Worm (Caenorhabditis elegans) whole organism, young adult: ENCODE measurements around the gene sid-1.

Experiments used
- B0035.1 ChIP-seq: sonication (generic microtip); optimal IDR thresholded peaks from 2 replicates; lab custom pipeline; 2016; ENCODE audit warnings: missing genetic modification characterization, mild to moderate bottlenecking, missing compliant biosample characterization, missing genotype, missing genetic modification reagents
- D2030.7 ChIP-seq: fragments of 200-800 bp; sonication (Bioruptor generic); IDR thresholded peaks from 2 replicates; pipeline ENCODE4 v1.3.6; 2022; ENCODE audit warnings: missing genetic modification reagents, missing genetic modification characterization, missing compliant biosample characterization
- F22D6.2 ChIP-seq: sonication (generic microtip); optimal IDR thresholded peaks from 2 replicates; lab custom pipeline; 2016; ENCODE audit warnings: mild to moderate bottlenecking, missing genetic modification characterization, missing compliant biosample characterization
- F23B12.7 ChIP-seq: sonication (generic microtip); optimal IDR thresholded peaks from 2 replicates; lab custom pipeline; 2017; ENCODE audit warnings: missing genetic modification characterization, mild to moderate bottlenecking, missing compliant biosample characterization, antibody characterized with exemption, moderate library complexity; ENCODE audit not compliant: insufficient read depth
- F39B2.1 ChIP-seq: fragments of 200-800 bp; sonication (Bioruptor generic); IDR thresholded peaks from 2 replicates; pipeline ENCODE4 v1.3.6; 2022; ENCODE audit warnings: missing genetic modification reagents, missing genetic modification characterization, missing compliant biosample characterization
- K12H6.12 ChIP-seq: fragments of 200-800 bp; sonication (Bioruptor generic); optimal IDR thresholded peaks from 2 replicates; lab custom pipeline; 2018; ENCODE audit warnings: mild to moderate bottlenecking, missing genetic modification characterization, missing compliant biosample characterization
- Y95B8A.8 ChIP-seq: fragments of 200-800 bp; sonication (Bioruptor generic); IDR thresholded peaks from 2 replicates; pipeline ENCODE4 v1.3.6; 2022; ENCODE audit warnings: missing genetic modification reagents, missing genetic modification characterization, missing compliant biosample characterization
- atf-7 ChIP-seq: sonication (generic microtip); optimal IDR thresholded peaks from 2 replicates; lab custom pipeline; 2017; ENCODE audit warnings: mild to moderate bottlenecking, missing genetic modification characterization, missing compliant biosample characterization
- cebp-1 ChIP-seq, 2 experiments: fragments of 200-800 bp in 1 of 2; sonication (Bioruptor generic) in 1 of 2; sonication (generic microtip) in 1 of 2; IDR thresholded peaks in 1 of 2; optimal IDR thresholded peaks in 1 of 2; 2 replicates each; pipeline versions ENCODE4 v1.3.6 to Lab custom; 2017 to 2022; ENCODE audit warnings: missing compliant biosample characterization in 2 of 2, missing genetic modification characterization in 2 of 2, mild to moderate bottlenecking in 1 of 2, missing genetic modification reagents in 1 of 2, moderate library complexity in 1 of 2
- cebp-2 ChIP-seq: fragments of 200-800 bp; sonication (Bioruptor generic); IDR thresholded peaks from 2 replicates; pipeline ENCODE4 v1.3.6; 2022; ENCODE audit warnings: missing genetic modification characterization, missing compliant biosample characterization
- ceh-40 ChIP-seq: fragments of 200-800 bp; sonication (Bioruptor generic); IDR thresholded peaks from 2 replicates; pipeline ENCODE4 v1.3.6; 2022; ENCODE audit warnings: missing genetic modification characterization, missing compliant biosample characterization
- ceh-58 ChIP-seq: fragments of 200-800 bp; sonication (Bioruptor generic); IDR thresholded peaks from 2 replicates; pipeline ENCODE4 v1.3.6; 2022; ENCODE audit warnings: missing genetic modification characterization, missing compliant biosample characterization
- chd-7 ChIP-seq: sonication (generic microtip); optimal IDR thresholded peaks from 2 replicates; lab custom pipeline; 2016; ENCODE audit warnings: mild to moderate bottlenecking, missing genetic modification characterization, moderate library complexity, missing compliant biosample characterization
- die-1 ChIP-seq: sonication (generic microtip); optimal IDR thresholded peaks from 2 replicates; lab custom pipeline; 2016; ENCODE audit warnings: missing genotype, mild to moderate bottlenecking, missing genetic modification characterization, missing compliant biosample characterization
- dox-1 ChIP-seq: fragments of 200-800 bp; sonication (Bioruptor generic); IDR thresholded peaks from 2 replicates; pipeline ENCODE4 v1.3.6; 2022; ENCODE audit warnings: missing genetic modification reagents, missing genetic modification characterization, missing compliant biosample characterization
- ekl-4 ChIP-seq: fragments of 200-800 bp; sonication (Bioruptor generic); IDR thresholded peaks from 2 replicates; pipeline ENCODE4 v1.3.6; 2022; ENCODE audit warnings: missing genetic modification reagents, missing genetic modification characterization, missing compliant biosample characterization
- hlh-12 ChIP-seq: sonication (generic microtip); optimal IDR thresholded peaks from 2 replicates; lab custom pipeline; 2016; ENCODE audit warnings: missing genetic modification characterization, missing compliant biosample characterization
- hlh-26 ChIP-seq: fragments of 200-800 bp; sonication (Bioruptor generic); conservative IDR thresholded peaks from 2 replicates; pipeline ENCODE4 v1.3.6; 2022; ENCODE audit warnings: missing genetic modification reagents, missing genetic modification characterization, missing compliant biosample characterization
- hmg-20 ChIP-seq: fragments of 200-800 bp; sonication (Bioruptor generic); IDR thresholded peaks from 2 replicates; pipeline ENCODE4 v1.3.6; 2022; ENCODE audit warnings: missing genetic modification reagents, missing genetic modification characterization, missing compliant biosample characterization
- lin-26 ChIP-seq: fragments of 200-800 bp; sonication (Bioruptor generic); IDR thresholded peaks from 2 replicates; pipeline ENCODE4 v1.3.6; 2022; ENCODE audit warnings: missing genetic modification reagents, missing genetic modification characterization, missing compliant biosample characterization
- lin-40 ChIP-seq: sonication (generic microtip); optimal IDR thresholded peaks from 2 replicates; lab custom pipeline; 2016; ENCODE audit warnings: missing genetic modification characterization, mild to moderate bottlenecking, missing compliant biosample characterization, missing genotype, missing genetic modification reagents
- lir-1 ChIP-seq: fragments of 200-800 bp; sonication (Bioruptor generic); conservative IDR thresholded peaks from 2 replicates; pipeline ENCODE4 v1.3.6; 2022; ENCODE audit warnings: missing genetic modification reagents, missing genetic modification characterization, missing compliant biosample characterization
- lsl-1 ChIP-seq: fragments of 200-800 bp; sonication (Bioruptor generic); optimal IDR thresholded peaks from 2 replicates; lab custom pipeline; 2018; ENCODE audit warnings: mild to moderate bottlenecking, missing genetic modification characterization, moderate library complexity, missing compliant biosample characterization
- madf-10 ChIP-seq: sonication (generic microtip); optimal IDR thresholded peaks from 2 replicates; lab custom pipeline; 2016; ENCODE audit warnings: mild to moderate bottlenecking, missing genetic modification characterization, missing compliant biosample characterization
- madf-6 ChIP-seq: fragments of 200-800 bp; sonication (Bioruptor generic); IDR thresholded peaks from 2 replicates; pipeline ENCODE4 v1.3.6; 2022; ENCODE audit warnings: missing genetic modification reagents, missing genetic modification characterization, missing compliant biosample characterization
- repo-1 ChIP-seq: sonication (generic microtip); optimal IDR thresholded peaks from 2 replicates; lab custom pipeline; 2017; ENCODE audit warnings: mild to moderate bottlenecking, missing genetic modification characterization, missing compliant biosample characterization
- sdz-38 ChIP-seq: sonication (generic microtip); optimal IDR thresholded peaks from 2 replicates; lab custom pipeline; 2016; ENCODE audit warnings: missing genotype, missing genetic modification characterization, missing compliant biosample characterization
- snpc-4 ChIP-seq, 5 experiments: fragments of 150-350 bp in 1 of 5; sonication (generic microtip) in 4 of 5; optimal IDR thresholded peaks; 2 replicates each; lab custom pipeline; 2014 to 2018; ENCODE audit warnings: missing genetic modification characterization in 5 of 5, missing biosample characterization in 3 of 5, antibody characterized with exemption in 2 of 5, mild to moderate bottlenecking in 2 of 5, missing compliant biosample characterization in 2 of 5, missing genotype in 2 of 5, moderate library complexity in 2 of 5, missing genetic modification reagents in 1 of 5
- tbx-9 ChIP-seq: sonication (generic microtip); optimal IDR thresholded peaks from 2 replicates; lab custom pipeline; 2016; ENCODE audit warnings: borderline replicate concordance, missing genetic modification characterization, inconsistent platforms, missing compliant biosample characterization
- unc-130 ChIP-seq: sonication (generic microtip); optimal IDR thresholded peaks from 2 replicates; lab custom pipeline; 2016; ENCODE audit warnings: missing genetic modification reagents, missing genetic modification characterization, missing compliant biosample characterization
- zfh-2 ChIP-seq: fragments of 200-800 bp; sonication (Bioruptor generic); conservative IDR thresholded peaks from 2 replicates; pipeline ENCODE4 v1.3.6; 2022; ENCODE audit warnings: missing genetic modification reagents, missing genetic modification characterization, missing compliant biosample characterization
- ztf-18 ChIP-seq: sonication (generic microtip); optimal IDR thresholded peaks from 2 replicates; lab custom pipeline; 2016; ENCODE audit warnings: missing genotype, mild to moderate bottlenecking, missing genetic modification characterization, missing compliant biosample characterization
- ztf-22 ChIP-seq: fragments of 200-800 bp; sonication (Bioruptor generic); optimal IDR thresholded peaks from 2 replicates; lab custom pipeline; 2018; ENCODE audit warnings: mild to moderate bottlenecking, missing genetic modification characterization, moderate library complexity, missing compliant biosample characterization
- ztf-26 ChIP-seq: sonication (generic microtip); optimal IDR thresholded peaks from 2 replicates; lab custom pipeline; 2017; ENCODE audit warnings: missing genetic modification characterization, missing compliant biosample characterization

sid-1 gene

DNA sequence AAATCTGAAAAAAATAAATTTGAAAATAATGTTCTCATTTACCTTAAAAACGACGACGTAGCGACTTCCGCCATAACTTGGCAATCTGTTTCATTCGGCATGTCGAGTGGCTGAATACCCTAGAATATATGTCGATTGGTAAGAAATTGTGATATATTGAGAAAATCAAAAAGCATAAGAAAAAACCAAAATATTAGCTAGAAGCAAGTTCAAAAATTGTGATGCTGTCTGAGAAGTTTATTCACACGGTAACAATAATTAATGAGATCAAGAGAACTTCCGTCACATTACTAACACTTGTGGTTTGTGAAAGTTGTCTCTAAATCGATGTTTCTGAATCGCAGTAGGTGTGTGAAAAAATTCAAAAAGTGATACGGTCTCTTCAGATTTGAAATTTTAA is 17.8 kb upstream of the sid-1 start, which contains the start of gene srab-1:
srab-1 (minus strand) TSS at position 101 of the 400 bp plus-strand sequence.
- TF ChIP-seq F22D6.2 (tag; lab: Kevin White, UChicago) (no peak), lin-40 (tag; lab: Kevin White, UChicago) (no peak)
- TF ChIP-seq, all 124 proteins: peak for 0

DNA sequence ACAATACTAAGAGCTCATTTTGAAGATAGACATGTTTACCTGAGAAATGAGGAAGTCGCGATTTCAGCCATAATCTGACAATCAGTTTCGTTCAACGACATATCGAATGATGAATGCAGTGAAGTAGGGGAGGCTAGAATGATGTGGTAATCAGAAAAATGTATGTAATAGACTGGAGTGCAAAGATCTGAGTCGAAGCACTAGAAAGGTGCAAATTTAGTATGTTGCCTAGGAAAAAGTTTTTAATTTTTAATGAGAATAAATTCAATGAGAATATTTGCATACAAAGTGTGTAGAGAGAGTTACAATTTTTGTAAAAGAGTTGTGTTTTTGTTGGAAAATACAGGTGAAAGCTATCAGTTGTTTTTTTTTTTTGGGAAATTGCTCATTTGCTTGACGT is 14.8 kb upstream of the sid-1 start, which contains the start of gene srab-2:
srab-2 (minus strand) TSS at position 101 of the 400 bp plus-strand sequence.
- no peak for TF ChIP-seq ceh-40 (GFP tag; lab: Robert Waterston, UW)

DNA sequence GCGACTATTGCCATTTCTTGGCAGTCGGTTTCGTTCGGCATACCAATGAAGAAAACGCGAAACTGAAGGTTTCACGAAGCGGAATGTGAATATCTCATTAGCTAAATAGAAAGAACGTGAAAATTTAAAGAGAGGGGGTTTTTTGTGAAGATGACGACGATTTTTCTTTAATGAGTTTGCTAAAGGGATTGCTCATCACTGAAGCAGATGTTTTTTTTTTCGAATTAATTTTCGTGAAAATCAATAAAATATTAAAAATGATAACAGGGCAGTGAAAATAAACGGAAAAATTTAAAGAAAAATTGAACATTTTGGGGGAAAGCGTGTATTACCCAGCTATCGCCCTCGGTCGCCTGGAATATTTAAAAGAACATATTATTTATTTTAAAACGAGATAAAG is 12.0 kb upstream of the sid-1 start, which contains the start of gene srab-3:
srab-3 (minus strand) TSS at position 101 of the 400 bp plus-strand sequence.
- TF ChIP-seq cebp-1 (GFP tag; IDR thresholded peaks at IDR 0.05; lab: Robert Waterston, UW) (no peak), cebp-1 (tag; optimal IDR thresholded peaks at IDR 0.05; lab: Kevin White, UChicago) (no peak), hmg-20 (no peak), dox-1 (GFP tag; lab: Robert Waterston, UW) (no peak), die-1 (tag; lab: Kevin White, UChicago) (no peak), Y95B8A.8 (GFP tag; lab: Robert Waterston, UW) (no peak), ztf-22 (GFP tag; lab: Kevin White, UChicago) (no peak), F23B12.7 (tag; lab: Kevin White, UChicago) (no peak), ztf-26 (tag; lab: Kevin White, UChicago) (no peak), chd-7 (tag; lab: Kevin White, UChicago) (no peak), ztf-18 (tag; lab: Kevin White, UChicago) (no peak), lir-1 (no peak), hlh-26 (GFP tag; lab: Robert Waterston, UW) (no peak), snpc-4 (GFP tag; optimal IDR thresholded peaks at IDR 0.05; lab: Kevin White, UChicago) (no peak), snpc-4 (tag; optimal IDR thresholded peaks at IDR 0.05; lab: Kevin White, UChicago) (no peak), B0035.1 (tag; lab: Kevin White, UChicago) (no peak)
- TF ChIP-seq, all 124 proteins: peak for 0

DNA sequence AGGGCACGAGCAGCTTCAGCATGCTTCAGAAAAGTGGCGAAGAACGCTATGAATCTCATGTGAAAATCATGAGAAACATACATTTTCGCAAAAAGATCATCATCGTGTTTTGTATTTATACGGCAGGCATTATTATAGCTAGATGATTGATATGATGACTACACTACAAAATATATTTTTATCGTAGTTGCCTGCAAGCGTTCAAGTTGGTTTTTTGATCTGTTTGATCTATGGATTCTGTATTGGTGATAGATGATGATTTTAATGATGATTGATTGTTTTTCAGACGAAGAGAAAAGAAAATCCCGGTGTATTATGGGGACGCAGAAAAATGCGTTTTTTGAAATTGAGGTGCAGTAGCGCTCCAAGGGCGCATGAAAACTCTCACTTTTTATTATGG is 9.1 kb upstream of the sid-1 start, which contains the start of gene ugt-63:
ugt-63 (minus strand) TSS at position 89 of the 400 bp plus-strand sequence.
- no peak for TF ChIP-seq K12H6.12 (tag; lab: Kevin White, UChicago)
- TF ChIP-seq ceh-58 (GFP tag; lab: Robert Waterston, UW): 0 out of 2 replicates have a peak, but pooled peaks have one; percentile 18

DNA sequence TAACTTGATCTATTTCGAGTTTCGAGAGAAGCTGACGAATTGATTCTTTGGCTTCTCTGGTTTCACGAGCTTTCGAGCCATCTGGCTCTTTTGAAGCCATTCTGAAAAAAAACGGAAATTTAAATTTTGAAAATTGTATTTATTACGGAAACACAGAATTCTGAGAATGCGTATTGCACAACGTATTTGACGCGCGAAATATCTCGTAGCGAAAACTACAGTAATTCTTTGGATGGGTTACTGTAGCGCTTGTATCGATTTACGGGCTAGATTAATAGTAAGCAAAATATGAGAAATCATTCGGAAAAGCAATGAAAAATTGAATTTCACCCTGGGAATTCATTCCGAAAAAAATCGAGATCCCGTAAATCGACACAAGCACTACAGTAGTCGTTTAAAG is 6.1 kb upstream of the sid-1 start, which contains the start of gene C04F5.8:
C04F5.8 (minus strand) TSS at position 101 of the 400 bp plus-strand sequence.
- peak; percentile 38 for TF ChIP-seq lsl-1 (GFP tag; lab: Kevin White, UChicago)
- no peak for TF ChIP-seq ekl-4

DNA sequence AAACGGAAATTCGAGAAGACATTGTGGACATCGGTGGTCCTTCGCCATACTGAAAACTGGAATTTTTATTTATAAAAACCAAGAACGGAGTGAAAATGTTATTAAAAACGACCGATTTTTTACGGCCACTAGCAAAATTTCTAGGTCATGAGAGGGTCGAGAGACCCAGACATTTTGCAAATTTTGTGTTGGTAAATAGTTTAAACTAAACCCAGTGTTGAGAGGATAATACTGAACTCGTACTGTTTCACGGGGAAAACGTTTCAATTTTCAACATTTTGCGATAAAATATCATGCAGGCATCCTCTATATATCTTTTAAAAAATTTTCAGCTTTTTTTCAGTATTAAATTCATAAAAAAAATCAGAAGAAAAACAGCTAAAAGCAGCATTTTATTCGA is 661 bp upstream of the sid-1 start, which contains the start of gene C04F5.9:
C04F5.9 (minus strand) TSS at position 101 of the 400 bp plus-strand sequence.
- TF ChIP-seq lsl-1 (GFP tag; lab: Kevin White, UChicago) (no peak), cebp-2 (GFP tag; lab: Robert Waterston, UW) (no peak)

DNA sequence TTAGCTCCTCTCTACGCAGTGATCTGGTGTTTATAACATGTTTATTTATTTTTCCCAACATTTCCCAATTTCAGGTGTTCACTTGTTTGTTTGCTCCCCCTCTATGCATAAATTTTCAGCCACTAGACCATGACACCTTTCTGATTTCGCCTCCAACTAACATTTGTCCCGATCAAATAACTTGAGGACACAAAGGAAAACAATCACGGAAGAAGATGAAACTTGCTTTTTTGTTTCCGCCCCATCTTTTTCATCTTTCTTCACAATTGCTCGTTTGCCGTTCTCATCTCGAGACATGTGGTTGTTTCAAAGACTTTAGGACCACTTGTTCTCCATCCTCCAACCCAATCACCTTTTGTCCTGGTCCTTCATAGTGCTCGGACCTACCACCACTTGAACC is 7.0 kb downstream of the sid-1 start, which contains the start of gene F14F9.5:
F14F9.5 (plus strand) TSS at position 301 of the 400 bp plus-strand sequence.
- TF ChIP-seq lin-40 (tag; lab: Kevin White, UChicago) (no peak), F39B2.1 (no peak)

DNA sequence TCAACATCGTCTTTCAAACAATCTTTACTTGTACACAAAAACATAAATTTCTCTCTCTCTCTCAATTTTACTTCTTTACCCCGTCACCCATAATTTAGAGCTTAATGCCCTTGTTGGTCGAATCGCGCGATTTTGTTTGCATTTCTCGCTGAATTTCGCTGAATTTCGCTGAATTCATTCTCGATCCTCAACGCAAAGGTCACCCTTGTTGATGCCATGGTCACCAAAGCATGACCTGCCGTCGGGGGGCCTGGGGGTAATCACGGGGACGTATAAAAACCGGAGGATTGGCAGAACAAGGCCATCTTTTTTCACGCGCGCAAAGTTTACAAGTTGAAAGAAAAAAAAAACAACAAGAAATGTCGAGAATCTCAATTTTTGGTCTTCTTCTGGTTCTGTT is 10.2 kb downstream of the sid-1 start, which contains the start of gene F14F9.8:
F14F9.8 (plus strand) TSS at position 301 of the 400 bp plus-strand sequence.
- no peak for TF ChIP-seq ceh-58 (GFP tag; lab: Robert Waterston, UW)
- TF ChIP-seq lin-26: no peak
- TF ChIP-seq madf-10 (tag; lab: Kevin White, UChicago): no peak
- no peak for TF ChIP-seq zfh-2 (GFP tag; lab: Robert Waterston, UW)
- TF ChIP-seq D2030.7 (GFP tag; lab: Robert Waterston, UW): no peak
- no peak for TF ChIP-seq hlh-12 (tag; lab: Kevin White, UChicago)
- no peak for TF ChIP-seq B0035.1 (tag; lab: Kevin White, UChicago)
- no peak for TF ChIP-seq atf-7
- TF ChIP-seq ztf-18 (tag; lab: Kevin White, UChicago): no peak
- TF ChIP-seq chd-7 (tag; lab: Kevin White, UChicago): no peak
- no peak for TF ChIP-seq unc-130 (GFP tag; lab: Kevin White, UChicago)
- TF ChIP-seq madf-6 (GFP tag; lab: Robert Waterston, UW): no peak
- no peak for TF ChIP-seq tbx-9 (tag; lab: Kevin White, UChicago)
- TF ChIP-seq repo-1 (tag; lab: Kevin White, UChicago): no peak
- no peak for TF ChIP-seq sdz-38
